Fruit fly (Drosophila melanogaster) whole organism, embryonic: Measurements from ENCODE around the gene Gmap.
A peak's percentile ranks its signal among the peaks of the same experiment; 100 is the strongest.

ENCODE experiments used
- Aef1 ChIP-seq: fragments of 200-800 bp; sonication (Bioruptor generic); IDR thresholded peaks from 3 replicates; pipeline ENCODE4 v1.3.6; 2022; ENCODE audit warnings: missing biosample characterization, missing genetic modification characterization
- Atf6 ChIP-seq: fragments of 200-800 bp; sonication (Bioruptor generic); IDR thresholded peaks from 2 replicates; pipeline ENCODE4 v1.3.6; 2022; ENCODE audit warnings: missing biosample characterization, missing genetic modification characterization
- CG1024 ChIP-seq: fragments of 200-800 bp; sonication (Bioruptor generic); IDR thresholded peaks from 2 replicates; pipeline ENCODE4 v1.3.6; 2022; ENCODE audit warnings: missing biosample characterization, missing genetic modification characterization
- CG11093 ChIP-seq: fragments of 200-800 bp; sonication (Bioruptor generic); IDR thresholded peaks from 3 replicates; pipeline ENCODE4 v1.3.6; 2022; ENCODE audit warnings: missing biosample characterization, missing genetic modification characterization
- CG13296 ChIP-seq: fragments of 200-800 bp; sonication (Bioruptor generic); optimal IDR thresholded peaks from 3 replicates; lab custom pipeline; 2018; ENCODE audit warnings: missing biosample characterization, mild to moderate bottlenecking, missing genetic modification characterization
- CG14965 ChIP-seq: fragments of 200-800 bp; sonication (Bioruptor generic); optimal IDR thresholded peaks from 2 replicates; lab custom pipeline; 2016; ENCODE audit warnings: missing biosample characterization, missing genetic modification characterization, borderline replicate concordance
- CG2120 ChIP-seq: fragments of 200-800 bp; sonication (Bioruptor generic); optimal IDR thresholded peaks from 3 replicates; lab custom pipeline; 2016; ENCODE audit warnings: missing biosample characterization, missing genetic modification characterization
- CG2199 ChIP-seq: fragments of 200-800 bp; sonication (Bioruptor generic); IDR thresholded peaks from 3 replicates; pipeline ENCODE4 v1.3.6; 2022; ENCODE audit warnings: missing biosample characterization, missing genetic modification characterization
- CG3163 ChIP-seq: fragments of 200-800 bp; sonication (Bioruptor generic); optimal IDR thresholded peaks from 3 replicates; lab custom pipeline; 2016; ENCODE audit warnings: missing biosample characterization, missing genetic modification characterization
- CG32532 ChIP-seq: fragments of 200-800 bp; sonication (Bioruptor generic); IDR thresholded peaks from 2 replicates; pipeline ENCODE4 v1.3.6; 2022; ENCODE audit warnings: missing biosample characterization, missing genetic modification characterization
- CG34224 ChIP-seq: fragments of 200-800 bp; sonication (Bioruptor generic); IDR thresholded peaks from 3 replicates; pipeline ENCODE4 v1.3.6; 2022; ENCODE audit warnings: missing biosample characterization, missing genetic modification characterization; ENCODE audit not compliant: partially characterized antibody
- CG6791 ChIP-seq: fragments of 200-800 bp; sonication (Bioruptor generic); IDR thresholded peaks from 3 replicates; pipeline ENCODE4 v1.3.6; 2022; ENCODE audit warnings: missing biosample characterization, missing genetic modification characterization; ENCODE audit not compliant: partially characterized antibody
- CG6854 ChIP-seq: fragments of 200-800 bp; sonication (Bioruptor generic); optimal IDR thresholded peaks from 3 replicates; lab custom pipeline; 2017; ENCODE audit warnings: missing biosample characterization, mild to moderate bottlenecking, missing genetic modification characterization
- CG7271 ChIP-seq: fragments of 200-800 bp; sonication (Bioruptor generic); optimal IDR thresholded peaks from 2 replicates; lab custom pipeline; 2018; ENCODE audit warnings: missing biosample characterization, mild to moderate bottlenecking, missing genetic modification characterization, moderate library complexity
- CG8290 ChIP-seq, 3 experiments: fragments of 200-800 bp; sonication (Bioruptor generic); optimal IDR thresholded peaks; 2 replicates each; lab custom pipeline; 2016 to 2019; ENCODE audit warnings: missing biosample characterization in 3 of 3, missing genetic modification characterization in 3 of 3, mild to moderate bottlenecking in 2 of 3, moderate library complexity in 1 of 3
- CG8944 ChIP-seq: fragments of 200-800 bp; sonication (Bioruptor generic); optimal IDR thresholded peaks from 3 replicates; lab custom pipeline; 2016; ENCODE audit warnings: missing biosample characterization, missing genetic modification characterization
- CG9876 ChIP-seq: fragments of 200-800 bp; sonication (Bioruptor generic); optimal IDR thresholded peaks from 2 replicates; lab custom pipeline; 2016; ENCODE audit warnings: missing biosample characterization, missing genetic modification characterization
- Chrac-16 ChIP-seq: fragments of 200-800 bp; sonication (Bioruptor generic); optimal IDR thresholded peaks from 3 replicates; lab custom pipeline; 2016; ENCODE audit warnings: missing biosample characterization, missing genetic modification characterization
- D ChIP-seq, 2 experiments: fragments of 200-800 bp in 1 of 2; fragments of >200 bp in 1 of 2; sonication (Bioruptor generic) in 1 of 2; optimal IDR thresholded peaks; 2 replicates in 1 of 2; 3 replicates in 1 of 2; lab custom pipeline; 2017; ENCODE audit warnings: mild to moderate bottlenecking in 1 of 2, missing biosample characterization in 1 of 2, missing genetic modification characterization in 1 of 2, missing genetic modification reagents in 1 of 2
- Elba2 ChIP-seq: fragments of 200-800 bp; sonication (Bioruptor generic); optimal IDR thresholded peaks from 3 replicates; lab custom pipeline; 2016; ENCODE audit warnings: missing biosample characterization, missing genetic modification characterization
- Jarid2 ChIP-seq: fragments of 200-800 bp; sonication (Bioruptor generic); optimal IDR thresholded peaks from 3 replicates; lab custom pipeline; 2017; ENCODE audit warnings: mild to moderate bottlenecking, missing biosample characterization, missing genetic modification reagents, missing genetic modification characterization
- Lim3 ChIP-seq: fragments of 200-800 bp; sonication (Bioruptor generic); IDR thresholded peaks from 2 replicates; pipeline ENCODE4 v1.3.6; 2022; ENCODE audit warnings: missing biosample characterization, missing genetic modification characterization
- Lpt ChIP-seq: fragments of >200 bp; optimal IDR thresholded peaks from 2 replicates; lab custom pipeline; 2018; ENCODE audit warnings: missing biosample characterization, missing genetic modification characterization
- Mad ChIP-seq: fragments of 200-800 bp; sonication (Bioruptor generic); optimal IDR thresholded peaks from 2 replicates; lab custom pipeline; 2016; ENCODE audit warnings: missing biosample characterization, missing genetic modification characterization
- Med ChIP-seq: fragments of 200-800 bp; sonication (Bioruptor generic); peaks from one replicate; lab custom pipeline; 2016; ENCODE audit warnings: missing biosample characterization, missing genetic modification characterization, mild to moderate bottlenecking, inconsistent platforms, moderate library complexity
- Side ChIP-seq: fragments of 200-800 bp; sonication (Bioruptor generic); optimal IDR thresholded peaks from 2 replicates; lab custom pipeline; 2016; ENCODE audit warnings: missing biosample characterization, missing genetic modification characterization
- Sry-β ChIP-seq: fragments of 200-800 bp; sonication (Bioruptor generic); optimal IDR thresholded peaks from 2 replicates; lab custom pipeline; 2018; ENCODE audit warnings: missing biosample characterization, mild to moderate bottlenecking, missing genetic modification characterization, moderate library complexity
- abd-A ChIP-seq: fragments of 200-800 bp; sonication (Bioruptor generic); optimal IDR thresholded peaks from 3 replicates; lab custom pipeline; 2019; ENCODE audit warnings: missing biosample characterization, mild to moderate bottlenecking, missing genetic modification characterization, moderate library complexity
- ara ChIP-seq: fragments of 200-800 bp; sonication (Bioruptor generic); IDR thresholded peaks from 2 replicates; pipeline ENCODE4 v1.3.6; 2022; ENCODE audit warnings: missing biosample characterization, missing genetic modification characterization
- btn ChIP-seq: fragments of 200-800 bp; sonication (Bioruptor generic); optimal IDR thresholded peaks from 2 replicates; lab custom pipeline; 2016; ENCODE audit warnings: missing biosample characterization, missing genetic modification characterization
- dimm ChIP-seq: fragments of 200-800 bp; sonication (Bioruptor generic); IDR thresholded peaks from 2 replicates; pipeline ENCODE4 v1.3.6; 2022; ENCODE audit warnings: missing biosample characterization, missing genetic modification characterization
- fd3F ChIP-seq: fragments of 200-800 bp; sonication (Bioruptor generic); optimal IDR thresholded peaks from 2 replicates; lab custom pipeline; 2018; ENCODE audit warnings: missing biosample characterization, mild to moderate bottlenecking, missing genetic modification characterization, moderate library complexity
- gce ChIP-seq: fragments of 200-800 bp; sonication (Bioruptor generic); IDR thresholded peaks from 3 replicates; pipeline ENCODE4 v1.3.6; 2022; ENCODE audit warnings: missing biosample characterization, missing genetic modification characterization
- gcm2 ChIP-seq: fragments of 200-800 bp; sonication (Bioruptor generic); optimal IDR thresholded peaks from 2 replicates; lab custom pipeline; 2016; ENCODE audit warnings: missing biosample characterization, missing genetic modification characterization
- gfzf ChIP-seq: fragments of 200-800 bp; sonication (Bioruptor generic); optimal IDR thresholded peaks from 2 replicates; lab custom pipeline; 2016; ENCODE audit warnings: missing biosample characterization, mild to moderate bottlenecking, missing genetic modification characterization, moderate library complexity
- gsb ChIP-seq: fragments of 200-800 bp; sonication (Bioruptor generic); IDR thresholded peaks from 2 replicates; pipeline ENCODE4 v1.3.6; 2022; ENCODE audit warnings: missing biosample characterization, missing genetic modification characterization
- hbn ChIP-seq: fragments of 200-800 bp; sonication (Bioruptor generic); IDR thresholded peaks from 2 replicates; pipeline ENCODE4 v1.3.6; 2022; ENCODE audit warnings: missing biosample characterization, missing genetic modification characterization; ENCODE audit not compliant: partially characterized antibody
- her ChIP-seq: fragments of 200-800 bp; sonication (Bioruptor generic); optimal IDR thresholded peaks from 2 replicates; lab custom pipeline; 2016; ENCODE audit warnings: missing biosample characterization, missing genetic modification characterization
- nerfin-2 ChIP-seq: fragments of 200-800 bp; sonication (Bioruptor generic); IDR thresholded peaks from 2 replicates; pipeline ENCODE4 v1.3.6; 2022; ENCODE audit warnings: missing biosample characterization, missing genetic modification characterization; ENCODE audit not compliant: partially characterized antibody
- otp ChIP-seq: fragments of 200-800 bp; sonication (Bioruptor generic); IDR thresholded peaks from 3 replicates; pipeline ENCODE4, ENCODE4 v1.3.6; 2022; ENCODE audit warnings: missing biosample characterization, missing genetic modification characterization
- prd ChIP-seq, 3 experiments: fragments of >200 bp in 2 of 3; fragments of 200-800 bp in 1 of 3; sonication (Bioruptor generic) in 1 of 3; optimal IDR thresholded peaks in 2 of 3; IDR thresholded peaks in 1 of 3; 2 replicates in 2 of 3; 3 replicates in 1 of 3; pipeline versions ENCODE4 v1.3.6 to Lab custom; 2017 to 2022; ENCODE audit warnings: missing biosample characterization in 1 of 3, missing genetic modification characterization in 1 of 3
- pros ChIP-seq: fragments of 200-800 bp; sonication (Bioruptor generic); optimal IDR thresholded peaks from 3 replicates; lab custom pipeline; 2019; ENCODE audit warnings: missing biosample characterization, mild to moderate bottlenecking, missing genetic modification characterization, moderate library complexity
- rib ChIP-seq: fragments of 200-800 bp; sonication (Bioruptor generic); IDR thresholded peaks from 2 replicates; pipeline ENCODE4 v1.3.6; 2022; ENCODE audit warnings: missing biosample characterization, missing genetic modification characterization
- sima ChIP-seq: fragments of 200-800 bp; sonication (Bioruptor generic); optimal IDR thresholded peaks from 2 replicates; lab custom pipeline; 2016; ENCODE audit warnings: missing biosample characterization, missing genetic modification characterization
- sug ChIP-seq: fragments of 200-800 bp; optimal IDR thresholded peaks from 2 replicates; lab custom pipeline; 2019; ENCODE audit warnings: missing biosample characterization, mild to moderate bottlenecking, missing genetic modification characterization, moderate library complexity
- twi ChIP-seq: fragments of 200-800 bp; optimal IDR thresholded peaks from 2 replicates; lab custom pipeline; 2019; ENCODE audit warnings: missing biosample characterization, mild to moderate bottlenecking, missing genetic modification characterization, moderate library complexity
- vfl ChIP-seq: fragments of 200-800 bp; sonication (Bioruptor generic); optimal IDR thresholded peaks from 2 replicates; lab custom pipeline; 2016; ENCODE audit warnings: missing biosample characterization, missing genetic modification characterization
- zen2 ChIP-seq: fragments of 200-800 bp; sonication (Bioruptor generic); IDR thresholded peaks from 3 replicates; pipeline ENCODE4 v1.3.6; 2022; ENCODE audit warnings: missing biosample characterization, missing genetic modification characterization; ENCODE audit not compliant: partially characterized antibody
- zfh1 ChIP-seq: fragments of 200-800 bp; sonication (Bioruptor generic); IDR thresholded peaks from 3 replicates; pipeline ENCODE4 v1.3.6; 2022; ENCODE audit warnings: missing biosample characterization, missing genetic modification characterization

Gene Gmap

DNA sequence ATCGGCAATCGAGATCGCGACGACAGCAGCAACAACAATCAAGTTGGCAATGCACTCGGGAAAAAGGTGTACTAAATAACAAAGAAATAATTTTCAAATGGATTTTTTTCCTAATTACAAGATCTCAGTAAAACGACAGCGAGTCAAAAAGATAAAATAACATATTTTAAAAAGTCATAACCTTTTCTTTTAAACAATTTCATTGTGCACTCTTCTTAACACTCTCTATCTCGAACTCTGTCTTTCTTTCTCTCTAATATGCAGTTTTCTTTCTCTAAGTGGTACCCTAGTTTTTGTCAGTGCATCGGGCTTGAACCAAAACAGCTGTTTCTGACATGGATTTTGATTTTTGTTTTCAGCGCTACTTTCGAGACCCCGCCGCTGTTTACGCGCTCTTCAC is 62.3 kb downstream of the Gmap start (continued):
- TF ChIP-seq CG8290 (GFP tag; optimal IDR thresholded peaks at IDR 0.05; lab: Kevin White, UChicago) (no peak), CG8290 (tag; optimal IDR thresholded peaks at IDR 0.05; lab: Kevin White, UChicago) (no peak), twi (tag; lab: Kevin White, UChicago) (peak; percentile 50), gcm2 (GFP tag; lab: Kevin White, UChicago) (peak; percentile 50), CG1024 (GFP tag; lab: Robert Waterston, UW) (peak; percentile 50; the same call in 1 of the 2 replicates), Lim3 (0 out of 2 replicates have a peak, but pooled peaks have one; percentile 7), sima (no peak), Side (GFP tag; lab: Kevin White, UChicago) (peak; percentile 64), CG11093 (GFP tag; lab: Robert Waterston, UW) (peak; percentile 70; the same call in 2 of the 3 replicates), CG13296 (GFP tag; lab: Kevin White, UChicago) (peak; percentile 78), nerfin-2 (GFP tag; lab: Robert Waterston, UW) (no peak), Lpt (GFP tag; lab: Kevin White, UChicago) (no peak), Jarid2 (GFP tag; lab: Kevin White, UChicago) (peak; percentile 45), pros (GFP tag; lab: Kevin White, UChicago) (no peak), btn (GFP tag; lab: Kevin White, UChicago) (peak; percentile 32), Atf6 (peak; percentile 80), dimm (no peak), CG6791 (GFP tag; lab: Robert Waterston, UW) (no peak), zfh1 (GFP tag; lab: Robert Waterston, UW) (0 out of 3 replicates have a peak, but pooled peaks have one; percentile 52), CG9876 (GFP tag; lab: Kevin White, UChicago) (peak; percentile 52), Aef1 (GFP tag; lab: Robert Waterston, UW) (peak; percentile 76), CG2199 (GFP tag; lab: Robert Waterston, UW) (no peak), Sry-β (GFP tag; lab: Kevin White, UChicago) (no peak), abd-A (tag; lab: Kevin White, UChicago) (no peak), CG6854 (peak; percentile 54), sug (tag; lab: Kevin White, UChicago) (peak; percentile 67), CG8944 (GFP tag; lab: Kevin White, UChicago) (peak; percentile 47), Mad (peak; percentile 65), CG7271 (no peak), Med (GFP tag; lab: Kevin White, UChicago) (peak; percentile 95), fd3F (peak; percentile 74), her (GFP tag; lab: Kevin White, UChicago) (peak; percentile 67), gfzf (no peak), CG2120 (GFP tag; lab: Kevin White, UChicago) (peak; percentile 81), CG32532 (GFP tag; lab: Robert Waterston, UW) (peak; percentile 86), hbn (GFP tag; lab: Robert Waterston, UW) (no peak), otp (GFP tag; lab: Robert Waterston, UW) (no peak), gce (GFP tag; lab: Robert Waterston, UW) (peak; percentile 48; the same call in 1 of the 3 replicates), prd (optimal IDR thresholded peaks at IDR 0.05; lab: Kevin White, UChicago) (no peak), prd (GFP tag; IDR thresholded peaks at IDR 0.05; lab: Robert Waterston, UW) (peak; percentile 80), CG14965 (no peak), zen2 (no peak), Chrac-16 (GFP tag; lab: Kevin White, UChicago) (peak; percentile 70), gsb (GFP tag; lab: Robert Waterston, UW) (peak; percentile 66), Elba2 (GFP tag; lab: Kevin White, UChicago) (no peak), CG3163 (GFP tag; lab: Kevin White, UChicago) (peak; percentile 38), ara (GFP tag; lab: Robert Waterston, UW) (no peak), CG34224 (GFP tag; lab: Robert Waterston, UW) (no peak), D (optimal IDR thresholded peaks at IDR 0.05; lab: Kevin White, UChicago) (no peak), D (GFP tag; optimal IDR thresholded peaks at IDR 0.05; lab: Kevin White, UChicago) (peak; percentile 64), vfl (GFP tag; lab: Kevin White, UChicago) (peak; percentile 14), rib (no peak)
